Fruit fly (Drosophila melanogaster): ENCODE results near the gene rudhira.

Gene rudhira

dm6 chrX:11806196-11806595 lies 10.5 kb upstream of the rudhira start (continued):
- TF ChIP-seq CG10267 (tag; optimal IDR thresholded peaks at IDR 0.05): peak; percentile 90
- 0 out of 2 replicates have a peak, but pooled peaks have one; percentile 5 for TF ChIP-seq Ada2b (GFP tag; IDR thresholded peaks at IDR 0.05)
- TF ChIP-seq B-H2 (GFP tag; optimal IDR thresholded peaks at IDR 0.05): peak; percentile 45
- peak; percentile 26 for TF ChIP-seq HmgZ (tag; optimal IDR thresholded peaks at IDR 0.05)
- TF ChIP-seq ap (GFP tag; IDR thresholded peaks at IDR 0.05): no peak
- peak; percentile 12 for TF ChIP-seq Fer3 (tag; optimal IDR thresholded peaks at IDR 0.05)
- no peak for TF ChIP-seq CG7556 (GFP tag; optimal IDR thresholded peaks at IDR 0.05)
- TF ChIP-seq CG9932 (GFP tag; IDR thresholded peaks at IDR 0.05): peak; percentile 45; the same call in 1 of the 2 replicates
- TF ChIP-seq CG2120 (GFP tag; optimal IDR thresholded peaks at IDR 0.05): peak; percentile 43
- no peak for TF ChIP-seq CG4730 (GFP tag; IDR thresholded peaks at IDR 0.05)
- peak; percentile 48 for TF ChIP-seq MESR4 (GFP tag; optimal IDR thresholded peaks at IDR 0.05)
- TF ChIP-seq HLHmδ (GFP tag; optimal IDR thresholded peaks at IDR 0.05): peak; percentile 33
- TF ChIP-seq Ptx1 (GFP tag; IDR thresholded peaks at IDR 0.05): 0 out of 2 replicates have a peak, but pooled peaks have one; percentile 14
- no peak for TF ChIP-seq CG6654 (GFP tag; optimal IDR thresholded peaks at IDR 0.05)
- peak; percentile 42 for TF ChIP-seq Ets97D (GFP tag; optimal IDR thresholded peaks at IDR 0.05)
- TF ChIP-seq chinmo (GFP tag; IDR thresholded peaks at IDR 0.05; ENCODE audit: partially characterized antibody): peak; percentile 76; the same call in 1 of the 4 replicates
- TF ChIP-seq Hey (tag; optimal IDR thresholded peaks at IDR 0.05): peak; percentile 19
- TF ChIP-seq caup (GFP tag; optimal IDR thresholded peaks at IDR 0.05; ENCODE audit: severe bottlenecking): peak; percentile 43
- TF ChIP-seq Drgx (GFP tag; IDR thresholded peaks at IDR 0.05): no peak
- TF ChIP-seq CG30403 (GFP tag; optimal IDR thresholded peaks at IDR 0.05): no peak
- TF ChIP-seq CG9876 (GFP tag; optimal IDR thresholded peaks at IDR 0.05): no peak
- peak; percentile 22 for TF ChIP-seq CG13894 (tag; optimal IDR thresholded peaks at IDR 0.05)

- TF ChIP-seq CG42726 (GFP tag; IDR thresholded peaks at IDR 0.05; ENCODE audit: partially characterized antibody): no peak
- no peak for TF ChIP-seq NFAT (GFP tag; IDR thresholded peaks at IDR 0.05)
- peak; percentile 33 for TF ChIP-seq CG13894 (tag; optimal IDR thresholded peaks at IDR 0.05)
- peak; percentile 54 for TF ChIP-seq CG12391 (tag; optimal IDR thresholded peaks at IDR 0.05)
- peak; percentile 63 for TF ChIP-seq Dref (GFP tag; IDR thresholded peaks at IDR 0.05)
- TF ChIP-seq psq (GFP tag; optimal IDR thresholded peaks at IDR 0.05): no peak
- peak; percentile 59; the same call in 1 of the 2 replicates for TF ChIP-seq CG5953 (GFP tag; IDR thresholded peaks at IDR 0.05)
- TF ChIP-seq CG12219 (GFP tag; optimal IDR thresholded peaks at IDR 0.05): peak; percentile 23
- peak; percentile 49 for TF ChIP-seq CG12071 (GFP tag; optimal IDR thresholded peaks at IDR 0.05)
- peak; percentile 83 for TF ChIP-seq row (GFP tag; IDR thresholded peaks at IDR 0.05)
- TF ChIP-seq HLH4C (GFP tag; IDR thresholded peaks at IDR 0.05; ENCODE audit: partially characterized antibody): peak; percentile 67
- peak; percentile 91 for TF ChIP-seq ci (GFP tag; IDR thresholded peaks at IDR 0.05)
- TF ChIP-seq Scr (GFP tag; IDR thresholded peaks at IDR 0.05; ENCODE audit: partially characterized antibody): peak; percentile 85
- peak; percentile 53 for TF ChIP-seq CG14710 (tag; optimal IDR thresholded peaks at IDR 0.05)
- TF ChIP-seq tll (GFP tag; optimal IDR thresholded peaks at IDR 0.05): peak in 1 of 2 experiments; percentile 2
- TF ChIP-seq sqz (GFP tag; optimal IDR thresholded peaks at IDR 0.05): peak; percentile 11
- TF ChIP-seq sd (tag; optimal IDR thresholded peaks at IDR 0.05): peak; percentile 58
- peak; percentile 32 for TF ChIP-seq CG10209 (GFP tag; optimal IDR thresholded peaks at IDR 0.05)
- peak; percentile 62 for TF ChIP-seq CG1603 (tag; optimal IDR thresholded peaks at IDR 0.05)
- TF ChIP-seq salm (tag; optimal IDR thresholded peaks at IDR 0.05): peak; percentile 13
- peak; percentile 49 for TF ChIP-seq CG3065 (GFP tag; optimal IDR thresholded peaks at IDR 0.05)
- TF ChIP-seq Hand (GFP tag; optimal IDR thresholded peaks at IDR 0.05): peak; percentile 9
- no peak for TF ChIP-seq dimm (GFP tag; IDR thresholded peaks at IDR 0.05)
- no peak for TF ChIP-seq CG7839 (tag; optimal IDR thresholded peaks at IDR 0.05)
- peak; percentile 35 for TF ChIP-seq CG18764 (GFP tag; optimal IDR thresholded peaks at IDR 0.05)
- TF ChIP-seq wdn (GFP tag; IDR thresholded peaks at IDR 0.05): no peak
- no peak for TF ChIP-seq Ssrp (tag; optimal IDR thresholded peaks at IDR 0.05)
Observed at dm6 chrX:11806867-11807747, 9.6 kb upstream of the rudhira start, which contains the start of gene Hsc70-3. Hsc70-3 (minus strand) TSS chrX:11807117.

Data from whole organism, embryonic.